Worm (Caenorhabditis elegans) whole organism, young adult: Measurements from ENCODE around the gene C15H11.1.

Experiments used
- C06A6.2 ChIP-seq: fragments of 200-800 bp; sonication (Bioruptor generic); conservative IDR thresholded peaks from 2 replicates; pipeline ENCODE4 v1.3.6; 2022; ENCODE audit warnings: missing genetic modification characterization, missing compliant biosample characterization
- F37B4.10 ChIP-seq: fragments of 200-800 bp; sonication (Bioruptor generic); IDR thresholded peaks from 2 replicates; pipeline ENCODE4 v1.3.6; 2022; ENCODE audit warnings: missing genetic modification characterization, missing compliant biosample characterization
- F49E8.2 ChIP-seq: sonication (generic microtip); optimal IDR thresholded peaks from 3 replicates; lab custom pipeline; 2017; ENCODE audit warnings: missing genetic modification characterization, mild to moderate bottlenecking, missing compliant biosample characterization, antibody characterized with exemption, moderate library complexity; ENCODE audit not compliant: insufficient read depth
- F55B11.4 ChIP-seq: sonication (generic microtip); optimal IDR thresholded peaks from 2 replicates; lab custom pipeline; 2016; ENCODE audit warnings: missing compliant biosample characterization, missing genetic modification characterization, borderline replicate concordance; ENCODE audit not compliant: insufficient read depth
- K11D2.4 ChIP-seq: fragments of 200-800 bp; sonication (Bioruptor generic); IDR thresholded peaks from 2 replicates; pipeline ENCODE4 v1.3.6; 2022; ENCODE audit warnings: missing genetic modification reagents, missing genetic modification characterization, missing compliant biosample characterization
- T07F8.4 ChIP-seq: sonication (generic microtip); optimal IDR thresholded peaks from 2 replicates; lab custom pipeline; 2016; ENCODE audit warnings: mild to moderate bottlenecking, missing genetic modification characterization, moderate library complexity, missing compliant biosample characterization
- Y53F4B.3 ChIP-seq: fragments of 200-800 bp; sonication (Bioruptor generic); IDR thresholded peaks from 2 replicates; pipeline ENCODE4 v1.3.6; 2022; ENCODE audit warnings: missing genetic modification reagents, missing genetic modification characterization, missing compliant biosample characterization
- Y56A3A.18 ChIP-seq: fragments of 200-800 bp; sonication (Bioruptor generic); IDR thresholded peaks from 2 replicates; pipeline ENCODE4 v1.3.6; 2022; ENCODE audit warnings: missing genetic modification reagents, missing genetic modification characterization, missing compliant biosample characterization
- Y67H2A.10 ChIP-seq: fragments of 200-800 bp; sonication (Bioruptor generic); conservative IDR thresholded peaks from 2 replicates; pipeline ENCODE4 v1.3.6; 2022; ENCODE audit warnings: missing genetic modification reagents, missing genetic modification characterization, missing compliant biosample characterization
- Y79H2A.3 ChIP-seq: fragments of 200-800 bp; sonication (Bioruptor generic); conservative IDR thresholded peaks from 2 replicates; pipeline ENCODE4 v1.3.6; 2022; ENCODE audit warnings: missing genetic modification reagents, missing genetic modification characterization, missing compliant biosample characterization
- ama-1 ChIP-seq, 3 experiments: fragments of 150-350 bp in 1 of 3; sonication (generic microtip) in 2 of 3; optimal IDR thresholded peaks; 2 replicates each; lab custom pipeline; 2014 to 2018; ENCODE audit warnings: missing biosample characterization in 2 of 3, missing genetic modification characterization in 2 of 3, missing genetic modification reagents in 2 of 3
- efl-1 ChIP-seq: fragments of 150-350 bp; optimal IDR thresholded peaks from 2 replicates; lab custom pipeline; 2014; ENCODE audit warnings: missing biosample characterization, missing genetic modification reagents, missing genetic modification characterization
- egl-18 ChIP-seq: fragments of 200-800 bp; sonication (Bioruptor generic); IDR thresholded peaks from 2 replicates; pipeline ENCODE4 v1.3.6; 2022; ENCODE audit warnings: missing genetic modification reagents, missing genetic modification characterization, missing compliant biosample characterization
- egl-44 ChIP-seq: fragments of 200-800 bp; sonication (Bioruptor generic); IDR thresholded peaks from 2 replicates; pipeline ENCODE4 v1.3.6; 2022; ENCODE audit warnings: missing genetic modification reagents, missing genetic modification characterization, missing compliant biosample characterization
- ekl-4 ChIP-seq: fragments of 200-800 bp; sonication (Bioruptor generic); IDR thresholded peaks from 2 replicates; pipeline ENCODE4 v1.3.6; 2022; ENCODE audit warnings: missing genetic modification reagents, missing genetic modification characterization, missing compliant biosample characterization
- ets-4 ChIP-seq: fragments of 200-800 bp; sonication (Bioruptor generic); optimal IDR thresholded peaks from 2 replicates; lab custom pipeline; 2018; ENCODE audit warnings: mild to moderate bottlenecking, missing genetic modification characterization, missing compliant biosample characterization
- gei-17 ChIP-seq: fragments of 200-800 bp; sonication (Bioruptor generic); optimal IDR thresholded peaks from 2 replicates; lab custom pipeline; 2018; ENCODE audit warnings: mild to moderate bottlenecking, missing genetic modification characterization, missing compliant biosample characterization
- him-1 ChIP-seq: sonication (generic microtip); optimal IDR thresholded peaks from 2 replicates; lab custom pipeline; 2016; ENCODE audit warnings: missing genotype, missing genetic modification reagents, missing genetic modification characterization, missing compliant biosample characterization
- hlh-12 ChIP-seq: sonication (generic microtip); optimal IDR thresholded peaks from 2 replicates; lab custom pipeline; 2016; ENCODE audit warnings: missing genetic modification characterization, missing compliant biosample characterization
- hlh-26 ChIP-seq: fragments of 200-800 bp; sonication (Bioruptor generic); conservative IDR thresholded peaks from 2 replicates; pipeline ENCODE4 v1.3.6; 2022; ENCODE audit warnings: missing genetic modification reagents, missing genetic modification characterization, missing compliant biosample characterization
- hmg-20 ChIP-seq: fragments of 200-800 bp; sonication (Bioruptor generic); IDR thresholded peaks from 2 replicates; pipeline ENCODE4 v1.3.6; 2022; ENCODE audit warnings: missing genetic modification reagents, missing genetic modification characterization, missing compliant biosample characterization
- lag-1 ChIP-seq: fragments of 200-800 bp; sonication (Bioruptor generic); IDR thresholded peaks from 2 replicates; pipeline ENCODE4 v1.3.6; 2022; ENCODE audit warnings: missing genetic modification reagents, missing genetic modification characterization, missing compliant biosample characterization
- let-607 ChIP-seq, 2 experiments: fragments of 200-800 bp in 1 of 2; sonication (Bioruptor generic) in 1 of 2; sonication (generic microtip) in 1 of 2; optimal IDR thresholded peaks; 2 replicates each; lab custom pipeline; 2016 to 2018; ENCODE audit warnings: mild to moderate bottlenecking in 2 of 2, missing compliant biosample characterization in 2 of 2, missing genetic modification characterization in 2 of 2, moderate library complexity in 2 of 2, missing genotype in 1 of 2
- lin-26 ChIP-seq: fragments of 200-800 bp; sonication (Bioruptor generic); IDR thresholded peaks from 2 replicates; pipeline ENCODE4 v1.3.6; 2022; ENCODE audit warnings: missing genetic modification reagents, missing genetic modification characterization, missing compliant biosample characterization
- lin-35 ChIP-seq, 3 experiments: fragments of 150-350 bp in 2 of 3; sonication (generic microtip) in 1 of 3; optimal IDR thresholded peaks; 2 replicates each; lab custom pipeline; 2014 to 2018; ENCODE audit warnings: missing biosample characterization in 3 of 3, missing genetic modification characterization in 3 of 3, missing genetic modification reagents in 3 of 3
- lin-54 ChIP-seq: fragments of 200-800 bp; sonication (Bioruptor generic); optimal IDR thresholded peaks from 2 replicates; lab custom pipeline; 2018; ENCODE audit warnings: mild to moderate bottlenecking, missing genetic modification characterization, missing compliant biosample characterization
- lir-1 ChIP-seq: fragments of 200-800 bp; sonication (Bioruptor generic); conservative IDR thresholded peaks from 2 replicates; pipeline ENCODE4 v1.3.6; 2022; ENCODE audit warnings: missing genetic modification reagents, missing genetic modification characterization, missing compliant biosample characterization
- lsy-27 ChIP-seq: sonication (generic microtip); optimal IDR thresholded peaks from 2 replicates; lab custom pipeline; 2017; ENCODE audit warnings: missing genetic modification characterization, mild to moderate bottlenecking, missing compliant biosample characterization, antibody characterized with exemption, missing genotype, borderline replicate concordance; ENCODE audit not compliant: insufficient read depth
- madf-10 ChIP-seq: sonication (generic microtip); optimal IDR thresholded peaks from 2 replicates; lab custom pipeline; 2016; ENCODE audit warnings: mild to moderate bottlenecking, missing genetic modification characterization, missing compliant biosample characterization
- madf-6 ChIP-seq: fragments of 200-800 bp; sonication (Bioruptor generic); IDR thresholded peaks from 2 replicates; pipeline ENCODE4 v1.3.6; 2022; ENCODE audit warnings: missing genetic modification reagents, missing genetic modification characterization, missing compliant biosample characterization
- nfyb-1 ChIP-seq: fragments of 200-800 bp; sonication (Bioruptor generic); IDR thresholded peaks from 2 replicates; pipeline ENCODE4 v1.3.6; 2022; ENCODE audit warnings: missing genetic modification reagents, missing genetic modification characterization, missing compliant biosample characterization
- nhr-120 ChIP-seq: fragments of 200-800 bp; sonication (Bioruptor generic); IDR thresholded peaks from 2 replicates; pipeline ENCODE4 v1.3.6; 2022; ENCODE audit warnings: missing genetic modification characterization, missing compliant biosample characterization
- pbrm-1 ChIP-seq: fragments of 200-800 bp; sonication (Bioruptor generic); IDR thresholded peaks from 2 replicates; pipeline ENCODE4 v1.3.6; 2022; ENCODE audit warnings: missing genetic modification reagents, missing genetic modification characterization, missing compliant biosample characterization
- rpc-1 ChIP-seq, 2 experiments: fragments of 150-350 bp in 1 of 2; sonication (generic microtip) in 1 of 2; optimal IDR thresholded peaks; 2 replicates each; lab custom pipeline; 2014 to 2018; ENCODE audit warnings: missing biosample characterization in 1 of 2, missing genetic modification characterization in 1 of 2, missing genetic modification reagents in 1 of 2, missing genotype in 1 of 2
- snpc-1.3 ChIP-seq: sonication (generic microtip); optimal IDR thresholded peaks from 2 replicates; lab custom pipeline; 2017; ENCODE audit warnings: missing genetic modification characterization, mild to moderate bottlenecking, missing compliant biosample characterization, antibody characterized with exemption, moderate library complexity, missing genotype, missing genetic modification reagents; ENCODE audit not compliant: insufficient read depth
- somi-1 ChIP-seq: fragments of 200-800 bp; sonication (Bioruptor generic); optimal IDR thresholded peaks from 2 replicates; lab custom pipeline; 2018; ENCODE audit warnings: mild to moderate bottlenecking, missing genetic modification characterization, missing compliant biosample characterization
- sptf-2 ChIP-seq: fragments of 200-800 bp; sonication (Bioruptor generic); optimal IDR thresholded peaks from 2 replicates; lab custom pipeline; 2018; ENCODE audit warnings: mild to moderate bottlenecking, missing genetic modification characterization, missing compliant biosample characterization
- tbp1 ChIP-seq: fragments of 200-800 bp; sonication (Bioruptor generic); optimal IDR thresholded peaks from 2 replicates; lab custom pipeline; 2018; ENCODE audit warnings: mild to moderate bottlenecking, missing genetic modification characterization, missing compliant biosample characterization
- tlf-1 ChIP-seq: fragments of 200-800 bp; sonication (Bioruptor generic); optimal IDR thresholded peaks from 2 replicates; lab custom pipeline; 2018; ENCODE audit warnings: mild to moderate bottlenecking, missing genetic modification characterization, missing compliant biosample characterization
- unc-62 ChIP-seq: fragments of 150-350 bp; optimal IDR thresholded peaks from 2 replicates; lab custom pipeline; 2014; ENCODE audit warnings: missing biosample characterization, missing genetic modification reagents, missing genetic modification characterization
- xnd-1 ChIP-seq: sonication (generic microtip); optimal IDR thresholded peaks from 2 replicates; lab custom pipeline; 2016; ENCODE audit warnings: missing genotype, missing genetic modification reagents, missing genetic modification characterization, missing compliant biosample characterization
- zfh-2 ChIP-seq: fragments of 200-800 bp; sonication (Bioruptor generic); conservative IDR thresholded peaks from 2 replicates; pipeline ENCODE4 v1.3.6; 2022; ENCODE audit warnings: missing genetic modification reagents, missing genetic modification characterization, missing compliant biosample characterization
- ztf-18 ChIP-seq: sonication (generic microtip); optimal IDR thresholded peaks from 2 replicates; lab custom pipeline; 2016; ENCODE audit warnings: missing genotype, mild to moderate bottlenecking, missing genetic modification characterization, missing compliant biosample characterization
- ztf-28 ChIP-seq: fragments of 200-800 bp; sonication (Bioruptor generic); IDR thresholded peaks from 2 replicates; pipeline ENCODE4 v1.3.6; 2022; ENCODE audit warnings: missing genetic modification reagents, missing genetic modification characterization, missing compliant biosample characterization
- ztf-3 ChIP-seq: fragments of 200-800 bp; sonication (Bioruptor generic); optimal IDR thresholded peaks from 2 replicates; lab custom pipeline; 2018; ENCODE audit warnings: mild to moderate bottlenecking, missing genetic modification characterization, missing compliant biosample characterization

Gene C15H11.1

ce11 chrV:14393504-14393903 is at the start of gene C15H11.1:
Gene C15H11.1 (plus strand): TSS chrV:14393804.
- no peak for TF ChIP-seq C06A6.2 (GFP tag; lab: Robert Waterston, UW)
- no peak for TF ChIP-seq nfyb-1 (GFP tag; lab: Robert Waterston, UW)
- TF ChIP-seq F55B11.4 (tag; lab: Kevin White, UChicago), result no peak
- no peak for TF ChIP-seq hlh-26 (GFP tag; lab: Robert Waterston, UW)
- no peak for TF ChIP-seq tbp1 (GFP tag; lab: Kevin White, UChicago)
- TF ChIP-seq lsy-27 (tag; lab: Kevin White, UChicago), result no peak
- no peak for TF ChIP-seq lag-1 (GFP tag; lab: Robert Waterston, UW)
- TF ChIP-seq let-607 (tag; optimal IDR thresholded peaks at IDR 0.05; lab: Kevin White, UChicago), result no peak
- no peak for TF ChIP-seq snpc-1.3 (tag; lab: Kevin White, UChicago)
- TF ChIP-seq xnd-1 (tag; lab: Kevin White, UChicago), result no peak
- TF ChIP-seq him-1, result no peak
- no peak for TF ChIP-seq F49E8.2
- TF ChIP-seq ztf-3 (GFP tag; lab: Kevin White, UChicago), result no peak
- no peak for TF ChIP-seq Y56A3A.18 (GFP tag; lab: Robert Waterston, UW)
- TF ChIP-seq hlh-12, result no peak
- TF ChIP-seq pbrm-1, result no peak

ce11 chrV:14347234-14347826 is 46.3 kb upstream of the C15H11.1 start, which contains the start of gene cept-2:
Gene cept-2 (plus strand): TSS chrV:14347766.
- TF ChIP-seq lin-26 (GFP tag; lab: Robert Waterston, UW) (no peak), egl-18 (GFP tag; lab: Robert Waterston, UW) (0 out of 2 replicates have a peak, but pooled peaks have one; percentile 61), sptf-2 (no peak), ekl-4 (peak; percentile 81), lin-35 (GFP tag; optimal IDR thresholded peaks at IDR 0.05; lab: Kevin White, UChicago) (peak in 2 of 3 experiments; percentile 58 to 92), madf-6 (GFP tag; lab: Robert Waterston, UW) (peak; percentile 64), gei-17 (no peak), lir-1 (GFP tag; lab: Robert Waterston, UW) (peak; percentile 68), F37B4.10 (GFP tag; lab: Robert Waterston, UW) (no peak), Y56A3A.18 (GFP tag; lab: Robert Waterston, UW) (no peak), efl-1 (GFP tag; lab: Kevin White, UChicago) (peak; percentile 52), unc-62 (GFP tag; lab: Kevin White, UChicago) (no peak), Y79H2A.3 (GFP tag; lab: Robert Waterston, UW) (no peak), xnd-1 (tag; lab: Kevin White, UChicago) (no peak), zfh-2 (GFP tag; lab: Robert Waterston, UW) (no peak), hmg-20 (GFP tag; lab: Robert Waterston, UW) (0 out of 2 replicates have a peak, but pooled peaks have one; percentile 43), ama-1 (optimal IDR thresholded peaks at IDR 0.05; lab: Kevin White, UChicago) (no peak), ama-1 (GFP tag; optimal IDR thresholded peaks at IDR 0.05; lab: Kevin White, UChicago) (no peak), somi-1 (GFP tag; lab: Kevin White, UChicago) (peak; percentile 57), nhr-120 (GFP tag; lab: Robert Waterston, UW) (no peak), Y53F4B.3 (GFP tag; lab: Robert Waterston, UW) (no peak), Y67H2A.10 (GFP tag; lab: Robert Waterston, UW) (no peak), rpc-1 (optimal IDR thresholded peaks at IDR 0.05; lab: Kevin White, UChicago) (peak; percentile 39), rpc-1 (tag; optimal IDR thresholded peaks at IDR 0.05; lab: Kevin White, UChicago) (peak; percentile 2), T07F8.4 (no peak), madf-10 (tag; lab: Kevin White, UChicago) (no peak), lin-54 (GFP tag; lab: Kevin White, UChicago) (no peak), ets-4 (no peak), F49E8.2 (peak; percentile 57), ztf-28 (GFP tag; lab: Robert Waterston, UW) (0 out of 2 replicates have a peak, but pooled peaks have one; percentile 11), pbrm-1 (peak; percentile 78), K11D2.4 (GFP tag; lab: Robert Waterston, UW) (peak; percentile 75; the same call in 1 of the 2 replicates), ztf-18 (tag; lab: Kevin White, UChicago) (peak; percentile 80), tlf-1 (GFP tag; lab: Kevin White, UChicago) (peak; percentile 66), egl-44 (GFP tag; lab: Robert Waterston, UW) (0 out of 2 replicates have a peak, but pooled peaks have one; percentile 23)
